Fruit fly (Drosophila melanogaster) Kc167 (cell line): ENCODE data around the gene ND-B14.5A.

Experiments
- Myc ChIP-seq: fragments of >200 bp; optimal IDR thresholded peaks from 2 replicates; lab custom pipeline; 2017; ENCODE audit warnings: missing external identifiers
- Sin3A ChIP-seq: fragments of >200 bp; optimal IDR thresholded peaks from 2 replicates; lab custom pipeline; 2018; ENCODE audit warnings: missing external identifiers
- h ChIP-seq: fragments of >200 bp; optimal IDR thresholded peaks from 3 replicates; lab custom pipeline; 2018; ENCODE audit warnings: missing external identifiers
- psq ChIP-seq: fragments of >200 bp; optimal IDR thresholded peaks from 2 replicates; lab custom pipeline; 2017; ENCODE audit warnings: missing external identifiers
- ttk ChIP-seq: sonication (Bioruptor generic); optimal IDR thresholded peaks from 2 replicates; lab custom pipeline; 2017; ENCODE audit warnings: missing external identifiers

- TF ChIP-seq psq (lab: Kevin White, UChicago): no peak
- TF ChIP-seq Sin3A: no peak
- no peak for TF ChIP-seq Myc
- no peak for TF ChIP-seq h
- no peak for TF ChIP-seq ttk (lab: Kevin White, UChicago)
These were observed 14.3 kb upstream of the ND-B14.5A start for dm6 chrX:2157929-2158610.
